Worm (Caenorhabditis elegans) whole organism, L1 larva: ENCODE data around the gene brap-2.

Source experiments
- C16A3.4 ChIP-seq: fragments of 150-350 bp; optimal IDR thresholded peaks from 2 replicates; lab custom pipeline; 2014; ENCODE audit warnings: missing biosample characterization, missing genetic modification characterization
- ama-1 ChIP-seq: fragments of 150-350 bp; optimal IDR thresholded peaks from 2 replicates; lab custom pipeline; 2014
- ceh-88 ChIP-seq: fragments of 200-800 bp; sonication (Bioruptor generic); IDR thresholded peaks from 2 replicates; pipeline ENCODE4 v1.3.6; 2022; ENCODE audit warnings: missing genetic modification characterization, missing compliant biosample characterization
- egl-27 ChIP-seq, 2 experiments: fragments of 150-350 bp in 1 of 2; sonication (generic microtip); optimal IDR thresholded peaks; 3 replicates each; lab custom pipeline; 2017 to 2018; ENCODE audit warnings: missing biosample characterization in 2 of 2, missing genetic modification characterization in 2 of 2, missing genetic modification reagents in 2 of 2
- elt-2 ChIP-seq: sonication (generic microtip); optimal IDR thresholded peaks from 2 replicates; lab custom pipeline; 2016; ENCODE audit warnings: missing genetic modification characterization, mild to moderate bottlenecking, inconsistent platforms, missing compliant biosample characterization, missing genetic modification reagents
- mdl-1 ChIP-seq, 2 experiments: fragments of 150-350 bp; optimal IDR thresholded peaks; 2 replicates each; lab custom pipeline; 2014 to 2017; ENCODE audit warnings: missing biosample characterization in 2 of 2, missing genetic modification characterization in 2 of 2, inconsistent platforms in 1 of 2
- nhr-84 ChIP-seq: sonication (generic microtip); optimal IDR thresholded peaks from 2 replicates; lab custom pipeline; 2017; ENCODE audit warnings: missing biosample characterization, missing genetic modification characterization
- unc-62 ChIP-seq: fragments of 150-350 bp; optimal IDR thresholded peaks from 2 replicates; lab custom pipeline; 2014; ENCODE audit warnings: missing biosample characterization, missing genetic modification reagents, missing genetic modification characterization
- zip-4 ChIP-seq: fragments of 200-800 bp; sonication (Bioruptor generic); optimal IDR thresholded peaks from 2 replicates; lab custom pipeline; 2018; ENCODE audit warnings: mild to moderate bottlenecking, missing genetic modification characterization, moderate library complexity, missing compliant biosample characterization
- ztf-11 ChIP-seq, 2 experiments: sonication (generic microtip); optimal IDR thresholded peaks; 2 replicates each; lab custom pipeline; 2016 to 2017; ENCODE audit warnings: missing genetic modification characterization in 2 of 2, missing biosample characterization in 1 of 2, missing compliant biosample characterization in 1 of 2

brap-2 gene

ce11 chrII:5340672-5341568, 52.1 kb downstream of the brap-2 start (continued):
- TF ChIP-seq ceh-88 (GFP tag; lab: Robert Waterston, UW) (peak; percentile 25; the same call in 1 of the 2 replicates), ama-1 (lab: Kevin White, UChicago) (peak; percentile 44), ztf-11 (tag; optimal IDR thresholded peaks at IDR 0.05; lab: Kevin White, UChicago) (no peak), mdl-1 (tag; optimal IDR thresholded peaks at IDR 0.05; lab: Kevin White, UChicago) (no peak), egl-27 (tag; optimal IDR thresholded peaks at IDR 0.05; lab: Kevin White, UChicago) (no peak), unc-62 (no peak), nhr-84 (tag; lab: Kevin White, UChicago) (no peak), elt-2 (tag; lab: Kevin White, UChicago) (no peak), zip-4 (GFP tag; lab: Kevin White, UChicago) (no peak), C16A3.4 (tag; lab: Kevin White, UChicago) (no peak)
